Fruit fly (Drosophila melanogaster): ENCODE data around the gene Ets21C.

The Ets21C gene

DNA sequence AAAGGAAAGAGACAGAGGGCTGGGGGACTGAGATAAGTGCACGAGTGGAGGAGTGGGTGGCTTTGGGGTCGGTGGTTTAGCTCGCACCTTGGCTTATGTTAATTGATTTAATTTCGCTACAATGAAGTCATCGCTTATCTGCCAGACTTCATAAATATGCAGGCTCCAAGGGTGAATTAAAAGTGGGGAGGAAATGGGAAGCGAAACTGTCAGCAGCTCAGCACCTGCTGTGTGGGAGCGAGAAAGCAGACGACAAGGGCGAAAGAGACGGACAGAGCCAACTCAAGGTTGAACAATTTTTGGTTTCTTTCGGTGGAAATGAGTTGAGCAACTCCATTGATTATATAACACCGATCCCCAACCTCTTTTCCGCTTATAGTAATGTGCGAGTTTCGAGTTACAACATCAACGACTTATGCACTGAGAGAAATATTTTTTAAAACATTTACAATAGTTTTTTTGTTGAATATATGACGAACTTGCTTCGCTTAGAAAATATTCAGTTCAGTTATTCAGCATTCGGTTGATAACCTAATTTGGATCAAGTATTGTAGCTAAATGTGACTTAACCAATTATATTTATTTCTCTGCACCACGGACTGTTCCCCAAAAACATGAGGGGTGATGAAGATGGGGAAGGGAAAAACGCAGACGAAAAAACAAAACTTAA lies 32.3 kb downstream of the Ets21C start (continued):
- peak; percentile 66 for TF ChIP-seq odd (GFP tag; optimal IDR thresholded peaks at IDR 0.05)
- peak; percentile 93 for TF ChIP-seq chm (GFP tag; IDR thresholded peaks at IDR 0.05)
- peak; percentile 64 for TF ChIP-seq slp2 (GFP tag; optimal IDR thresholded peaks at IDR 0.05)
- no peak for TF ChIP-seq CG6791 (GFP tag; IDR thresholded peaks at IDR 0.05; ENCODE audit: partially characterized antibody)
- TF ChIP-seq Doc3 (GFP tag; IDR thresholded peaks at IDR 0.05; ENCODE audit: partially characterized antibody), result no peak
- TF ChIP-seq usp (GFP tag; optimal IDR thresholded peaks at IDR 0.05), result no peak
- TF ChIP-seq zf30C (GFP tag; optimal IDR thresholded peaks at IDR 0.05), result peak; percentile 78
- peak; percentile 64 for TF ChIP-seq CG7786 (GFP tag; optimal IDR thresholded peaks at IDR 0.05)
- peak; percentile 97 for TF ChIP-seq Med (GFP tag)
- TF ChIP-seq CG11696 (GFP tag; IDR thresholded peaks at IDR 0.05), result 0 out of 2 replicates have a peak, but pooled peaks have one; percentile 38
- peak; percentile 52 for TF ChIP-seq CG5180 (GFP tag; optimal IDR thresholded peaks at IDR 0.05)
- peak; percentile 75 for TF ChIP-seq cato (GFP tag; optimal IDR thresholded peaks at IDR 0.05; ENCODE audit: borderline replicate concordance)
- TF ChIP-seq Ssrp (tag; optimal IDR thresholded peaks at IDR 0.05), result peak; percentile 90
- peak; percentile 80 for TF ChIP-seq CG8089 (GFP tag; optimal IDR thresholded peaks at IDR 0.05)
- no peak for TF ChIP-seq h (optimal IDR thresholded peaks at IDR 0.05)
- peak; percentile 83 for TF ChIP-seq row (GFP tag; IDR thresholded peaks at IDR 0.05)
- TF ChIP-seq ssp (GFP tag; IDR thresholded peaks at IDR 0.05), result peak; percentile 63
- TF ChIP-seq ERR (GFP tag; optimal IDR thresholded peaks at IDR 0.05), result peak; percentile 43
- peak in 1 of 2 experiments; percentile 93 for TF ChIP-seq bsh (GFP tag; optimal IDR thresholded peaks at IDR 0.05)
- TF ChIP-seq CG2712 (tag; optimal IDR thresholded peaks at IDR 0.05), result peak; percentile 91
- TF ChIP-seq nom (GFP tag; optimal IDR thresholded peaks at IDR 0.05), result no peak
- peak; percentile 65 for TF ChIP-seq HmgD (GFP tag; optimal IDR thresholded peaks at IDR 0.05)
- TF ChIP-seq CG10321 (GFP tag; IDR thresholded peaks at IDR 0.05), result no peak
- TF ChIP-seq croc (GFP tag; conservative IDR thresholded peaks at IDR 0.05), result peak; percentile 78
- no peak for TF ChIP-seq Tbp (GFP tag; optimal IDR thresholded peaks at IDR 0.05)
- TF ChIP-seq CG12104 (GFP tag; optimal IDR thresholded peaks at IDR 0.05), result peak; percentile 84
- peak; percentile 88 for TF ChIP-seq ase (GFP tag; IDR thresholded peaks at IDR 0.05)
- TF ChIP-seq ci (GFP tag; IDR thresholded peaks at IDR 0.05), result peak; percentile 94
- TF ChIP-seq dati (GFP tag; IDR thresholded peaks at IDR 0.05), result peak; percentile 56; the same call in 1 of the 2 replicates
- TF ChIP-seq crc (GFP tag; optimal IDR thresholded peaks at IDR 0.05), result peak; percentile 44
- TF ChIP-seq Adf1 (GFP tag; IDR thresholded peaks at IDR 0.05), result 0 out of 2 replicates have a peak, but pooled peaks have one; percentile 10
- peak; percentile 63 for TF ChIP-seq Fer3 (tag; optimal IDR thresholded peaks at IDR 0.05)
- no peak for TF ChIP-seq grn (GFP tag; optimal IDR thresholded peaks at IDR 0.05)
- peak; percentile 87 for TF ChIP-seq CG10209 (GFP tag; optimal IDR thresholded peaks at IDR 0.05)
- peak; percentile 57 for TF ChIP-seq CrebB (tag; optimal IDR thresholded peaks at IDR 0.05)
- peak; percentile 82 for TF ChIP-seq org-1 (GFP tag; optimal IDR thresholded peaks at IDR 0.05)
- TF ChIP-seq CkIIα-i1 (GFP tag; IDR thresholded peaks at IDR 0.05), result 0 out of 2 replicates have a peak, but pooled peaks have one; percentile 14
- peak; percentile 76 for TF ChIP-seq Vsx1 (GFP tag; optimal IDR thresholded peaks at IDR 0.05)
- TF ChIP-seq CG2875 (GFP tag; optimal IDR thresholded peaks at IDR 0.05), result peak; percentile 87
- peak; percentile 77 for TF ChIP-seq CG13775 (GFP tag; optimal IDR thresholded peaks at IDR 0.05)
- TF ChIP-seq sob (GFP tag; IDR thresholded peaks at IDR 0.05), result peak; percentile 83
- TF ChIP-seq CG16863 (GFP tag; optimal IDR thresholded peaks at IDR 0.05), result peak; percentile 77
- peak; percentile 95 for TF ChIP-seq CG1603 (tag; optimal IDR thresholded peaks at IDR 0.05)
- TF ChIP-seq CG9797 (GFP tag; optimal IDR thresholded peaks at IDR 0.05), result no peak
- TF ChIP-seq CG13296 (GFP tag; optimal IDR thresholded peaks at IDR 0.05), result peak; percentile 51
- TF ChIP-seq pho (GFP tag; optimal IDR thresholded peaks at IDR 0.05), result peak; percentile 60
- TF ChIP-seq az2 (GFP tag; optimal IDR thresholded peaks at IDR 0.05), result peak; percentile 90
- TF ChIP-seq CG7372 (GFP tag; IDR thresholded peaks at IDR 0.05), result peak; percentile 73
- peak; percentile 79 for TF ChIP-seq CG10462 (GFP tag; optimal IDR thresholded peaks at IDR 0.05)
- no peak for TF ChIP-seq CG14860 (GFP tag; IDR thresholded peaks at IDR 0.05; ENCODE audit: partially characterized antibody)

Measured in whole organism, embryonic.